Worm (Caenorhabditis elegans) whole organism, L2 larva: Measurements from ENCODE around the gene K02H11.9.

Experiments used
- egl-27 ChIP-seq: sonication (generic microtip); optimal IDR thresholded peaks from 3 replicates; lab custom pipeline; 2017; ENCODE audit warnings: missing biosample characterization, missing genetic modification reagents, missing genetic modification characterization
- nhr-11 ChIP-seq: fragments of 150-350 bp; optimal IDR thresholded peaks from 2 replicates; lab custom pipeline; 2014; ENCODE audit warnings: missing biosample characterization, missing genetic modification characterization
- unc-39 ChIP-seq: fragments of 150-350 bp; optimal IDR thresholded peaks from 2 replicates; lab custom pipeline; 2014; ENCODE audit warnings: missing biosample characterization, missing genetic modification characterization

DNA sequence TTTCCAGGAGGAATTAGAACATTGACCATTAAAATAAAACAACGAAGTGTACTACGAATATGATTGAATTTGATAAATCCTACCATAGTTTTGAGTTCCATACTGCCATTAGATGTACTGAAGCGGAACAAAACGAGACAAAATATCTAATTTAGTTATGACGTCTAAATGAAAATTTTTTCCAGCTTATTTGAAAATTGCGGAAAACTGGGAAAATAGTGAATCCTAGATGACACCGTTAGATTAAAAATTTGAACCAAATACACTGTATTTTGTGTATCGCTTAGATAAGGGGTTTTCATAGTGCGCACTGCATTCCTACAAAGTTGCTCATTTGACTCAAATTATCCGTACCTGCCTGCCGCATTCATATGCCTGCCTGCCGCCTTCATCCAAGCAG is 5.7 kb downstream of the K02H11.9 start, which contains the start of gene K02H11.4:
- TF ChIP-seq nhr-11 (tag; lab: Kevin White, UChicago) (no peak), unc-39 (tag; lab: Kevin White, UChicago) (no peak), egl-27 (tag; lab: Kevin White, UChicago) (no peak)
